Fruit fly (Drosophila melanogaster): ENCODE measurements around the gene CG3604.

dm6 chr2L:3701526-3701925, 3.9 kb upstream of the CG3604 start, which contains the start of gene CG43145:
- TF ChIP-seq CG17806 (tag; optimal IDR thresholded peaks at IDR 0.05) (no peak), CG10348 (GFP tag; IDR thresholded peaks at IDR 0.05) (no peak), Ets98B (GFP tag; IDR thresholded peaks at IDR 0.05) (no peak)

All from whole organism, pupa.